Fruit fly (Drosophila melanogaster) whole organism: Measurements from ENCODE around the gene CG12637.
"Not testable (repeated sequence)": the region's sequence is repeated elsewhere in the genome, so short reads cannot be mapped to it uniquely, and the experiment has no call there.

Source experiments
- CG8478 ChIP-seq: fragments of >200 bp; optimal IDR thresholded peaks from 2 replicates; lab custom pipeline; 2018; ENCODE audit warnings: inconsistent platforms
- pan ChIP-seq: fragments of >200 bp; optimal IDR thresholded peaks from 2 replicates; lab custom pipeline; 2017
- usp ChIP-seq: fragments of >200 bp; optimal IDR thresholded peaks from 2 replicates; lab custom pipeline; 2017; ENCODE audit warnings: missing biosample characterization, missing genetic modification characterization, mixed read lengths

Gene CG12637

DNA sequence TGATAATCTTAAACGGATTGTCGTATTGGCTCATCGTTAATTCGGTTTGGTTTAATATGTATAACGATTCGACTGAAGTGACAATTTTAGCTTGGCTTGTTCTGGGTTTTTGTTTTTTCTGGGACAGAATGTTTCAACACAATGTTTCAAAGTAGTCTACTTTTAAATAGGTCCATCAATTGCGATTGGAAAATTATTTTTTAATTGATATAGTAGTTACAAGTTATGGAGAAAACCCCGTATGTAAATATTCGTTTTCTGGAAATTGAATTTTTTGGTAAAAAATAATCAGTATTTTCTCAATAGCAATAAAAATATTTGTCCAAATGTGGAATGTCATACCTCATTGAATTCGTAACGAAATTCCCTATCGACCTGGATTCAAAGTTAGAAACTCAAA lies 50.1 kb downstream of the CG12637 start, which contains the start of gene Rab9Db:
TSS of gene Rab9Db (minus strand) at position 101 of the 400 bp plus-strand sequence.
- TF ChIP-seq pan (lab: Kevin White, UChicago); usp (GFP tag; lab: Kevin White, UChicago); CG8478: not testable (repeated sequence)
